Worm (Caenorhabditis elegans): ENCODE data around the gene C01B10.11.

The C01B10.11 gene

DNA sequence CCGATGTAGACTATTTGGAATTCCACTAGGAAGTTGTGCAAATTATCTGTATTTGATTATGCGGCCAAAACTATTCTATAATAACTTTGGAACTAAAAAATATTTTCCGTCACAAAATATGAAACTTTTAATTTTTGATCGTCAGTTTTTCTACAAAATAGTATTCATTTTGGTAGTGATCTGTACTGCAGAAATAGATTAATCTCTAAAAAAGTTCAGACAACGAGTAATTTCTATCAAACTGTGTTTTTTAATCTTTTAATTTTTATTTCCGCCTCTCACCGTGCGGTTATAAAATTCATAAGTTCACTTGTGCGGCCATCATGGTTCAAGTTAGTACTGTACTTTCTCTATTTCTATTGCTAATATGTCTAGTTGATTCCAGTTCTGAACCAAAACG is 19.5 kb upstream of the C01B10.11 start, which contains the start of gene C01B10.7:
C01B10.7 (plus strand) TSS at position 301 of the 400 bp plus-strand sequence.
- TF ChIP-seq ceh-16 (tag; optimal IDR thresholded peaks at IDR 0.05) (no peak), ceh-82 (tag; optimal IDR thresholded peaks at IDR 0.05) (no peak), crh-2 (tag; optimal IDR thresholded peaks at IDR 0.05) (no peak), dmd-4 (tag; optimal IDR thresholded peaks at IDR 0.05) (no peak), F13H6.1 (tag; optimal IDR thresholded peaks at IDR 0.05) (no peak), elt-3 (tag; optimal IDR thresholded peaks at IDR 0.05) (no peak), C34F6.9 (tag; optimal IDR thresholded peaks at IDR 0.05) (no peak), egl-27 (tag; optimal IDR thresholded peaks at IDR 0.05) (no peak), nhr-10 (tag; optimal IDR thresholded peaks at IDR 0.05) (no peak)

DNA sequence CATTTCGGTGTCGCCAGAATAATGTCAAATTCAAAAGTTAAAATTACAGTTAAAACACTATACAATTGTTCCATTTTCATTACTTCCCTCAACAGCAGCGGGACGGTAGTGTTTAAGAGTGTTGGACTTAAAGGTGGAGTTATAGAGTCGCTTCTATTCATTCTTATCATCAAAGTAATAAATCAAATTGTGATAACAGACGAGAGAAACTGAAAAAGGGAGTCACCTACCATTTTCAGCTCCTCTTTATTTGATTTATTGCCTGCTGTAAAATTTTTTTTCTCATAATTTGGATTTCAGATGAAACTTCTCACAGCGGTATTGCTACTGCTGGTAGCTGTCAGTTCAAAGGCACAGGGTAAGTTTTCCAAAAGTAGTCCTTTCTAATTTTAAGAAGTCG is 17.9 kb upstream of the C01B10.11 start, which contains the start of gene C01B10.6:
C01B10.6 (plus strand) TSS at position 301 of the 400 bp plus-strand sequence.
- TF ChIP-seq sem-4 (tag; optimal IDR thresholded peaks at IDR 0.05), result no peak
- TF ChIP-seq fos-1 (tag; optimal IDR thresholded peaks at IDR 0.05), result peak; percentile 4

DNA sequence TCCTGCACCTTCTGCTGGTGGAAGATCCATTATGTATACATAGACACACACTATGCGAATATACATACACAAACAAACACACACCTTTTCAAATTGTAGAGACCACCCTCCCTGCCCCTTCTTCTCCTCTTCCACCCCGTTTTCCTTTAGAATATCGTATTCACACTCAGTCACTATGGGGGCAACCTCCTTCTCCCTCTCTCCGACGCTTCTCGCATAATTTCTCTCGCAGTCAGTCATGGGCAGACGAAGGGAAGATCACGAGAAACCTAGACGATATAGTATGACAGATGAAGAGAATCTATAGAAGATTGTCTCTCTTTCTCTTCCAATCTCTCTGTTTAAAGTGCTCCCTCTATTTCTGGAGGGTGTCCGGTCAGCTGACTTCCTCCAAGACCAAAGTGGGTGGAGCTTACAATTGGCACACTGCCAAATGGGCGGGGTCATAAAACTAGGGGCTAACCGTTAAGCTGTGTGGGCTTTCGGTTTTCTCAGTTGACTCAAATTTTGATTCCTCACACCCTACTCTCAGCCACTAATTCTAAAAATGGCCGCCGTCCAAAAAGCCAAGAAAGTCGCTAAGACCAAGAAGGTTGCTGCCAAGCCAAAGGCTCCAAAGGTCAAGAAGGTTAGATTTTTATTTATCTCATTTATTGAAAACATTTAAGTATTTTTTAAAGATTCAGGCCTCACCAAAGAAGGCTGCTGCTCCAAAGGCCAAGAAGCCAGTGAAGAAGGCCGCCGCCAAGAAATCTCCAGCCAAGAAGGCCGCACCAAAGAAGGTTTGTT is 11.7 kb upstream of the C01B10.11 start, which contains the start of gene hil-7:
hil-7 (plus strand) TSS at position 446 of the 789 bp plus-strand sequence.
- TF ChIP-seq aly-2 (tag; optimal IDR thresholded peaks at IDR 0.05), result no peak
- no peak for TF ChIP-seq nhr-12 (tag; optimal IDR thresholded peaks at IDR 0.05)
- no peak for TF ChIP-seq unc-55 (GFP tag; optimal IDR thresholded peaks at IDR 0.05)
- no peak for TF ChIP-seq nhr-237 (tag; optimal IDR thresholded peaks at IDR 0.05)
- no peak for TF ChIP-seq nhr-77 (tag; optimal IDR thresholded peaks at IDR 0.05)
- no peak for TF ChIP-seq unc-62 (GFP tag; optimal IDR thresholded peaks at IDR 0.05)
- no peak for TF ChIP-seq sem-4 (tag; optimal IDR thresholded peaks at IDR 0.05)
- no peak for TF ChIP-seq lin-11 (tag; optimal IDR thresholded peaks at IDR 0.05)
- no peak for TF ChIP-seq ztf-1 (GFP tag; conservative IDR thresholded peaks at IDR 0.05)
- peak; percentile 57 for TF ChIP-seq sma-9 (GFP tag; optimal IDR thresholded peaks at IDR 0.05)
- no peak for TF ChIP-seq sma-9 (tag; optimal IDR thresholded peaks at IDR 0.05)
- no peak for TF ChIP-seq alr-1 (tag; optimal IDR thresholded peaks at IDR 0.05)
- TF ChIP-seq dmd-4 (tag; optimal IDR thresholded peaks at IDR 0.05), result no peak
- TF ChIP-seq C34F6.9 (tag; optimal IDR thresholded peaks at IDR 0.05), result peak; percentile 89
- TF ChIP-seq mbf-1 (tag; optimal IDR thresholded peaks at IDR 0.05), result no peak
- peak; percentile 83 for TF ChIP-seq nhr-129 (tag; optimal IDR thresholded peaks at IDR 0.05)
- TF ChIP-seq nhr-11 (tag; optimal IDR thresholded peaks at IDR 0.05), result no peak
- no peak for TF ChIP-seq R02D3.7 (tag; optimal IDR thresholded peaks at IDR 0.05)
- TF ChIP-seq blmp-1 (tag; optimal IDR thresholded peaks at IDR 0.05; ENCODE audit: insufficient read depth), result no peak
- no peak for TF ChIP-seq fos-1 (tag; optimal IDR thresholded peaks at IDR 0.05)
- no peak for TF ChIP-seq ama-1 (optimal IDR thresholded peaks at IDR 0.05)
- TF ChIP-seq ztf-4 (tag; optimal IDR thresholded peaks at IDR 0.05), result no peak
- peak; percentile 68 for TF ChIP-seq mab-5 (tag; optimal IDR thresholded peaks at IDR 0.05)
- TF ChIP-seq lsy-2 (tag; optimal IDR thresholded peaks at IDR 0.05), result peak in 1 of 2 experiments; percentile 72
- TF ChIP-seq ceh-82 (tag; optimal IDR thresholded peaks at IDR 0.05), result no peak
- no peak for TF ChIP-seq lin-39 (tag; optimal IDR thresholded peaks at IDR 0.05)
- TF ChIP-seq egl-27 (tag; optimal IDR thresholded peaks at IDR 0.05), result peak; percentile 40
- no peak for TF ChIP-seq crh-2 (tag; optimal IDR thresholded peaks at IDR 0.05)
- TF ChIP-seq nhr-6 (tag; optimal IDR thresholded peaks at IDR 0.05), result peak; percentile 31
- peak; percentile 44 for TF ChIP-seq gmeb-1 (tag; optimal IDR thresholded peaks at IDR 0.05)
- no peak for TF ChIP-seq skn-1 (tag; optimal IDR thresholded peaks at IDR 0.05)
- TF ChIP-seq sma-3 (GFP tag; optimal IDR thresholded peaks at IDR 0.05), result no peak
- no peak for TF ChIP-seq snpc-4 (tag; optimal IDR thresholded peaks at IDR 0.05)
- TF ChIP-seq nhr-23 (tag; optimal IDR thresholded peaks at IDR 0.05), result no peak
- peak; percentile 72 for TF ChIP-seq F13H6.1 (tag; optimal IDR thresholded peaks at IDR 0.05)
- TF ChIP-seq nhr-25 (tag; optimal IDR thresholded peaks at IDR 0.05), result no peak
- no peak for TF ChIP-seq nhr-10 (tag; optimal IDR thresholded peaks at IDR 0.05)
- peak; percentile 35 for TF ChIP-seq lin-13 (GFP tag; optimal IDR thresholded peaks at IDR 0.05)
- TF ChIP-seq ceh-16 (tag; optimal IDR thresholded peaks at IDR 0.05), result no peak
- TF ChIP-seq Y55F3AM.14 (GFP tag; optimal IDR thresholded peaks at IDR 0.05), result no peak
- TF ChIP-seq zag-1 (tag; optimal IDR thresholded peaks at IDR 0.05), result no peak
- no peak for TF ChIP-seq peb-1 (tag; optimal IDR thresholded peaks at IDR 0.05)
- TF ChIP-seq ZK546.5 (tag; optimal IDR thresholded peaks at IDR 0.05), result no peak
